Worm (Caenorhabditis elegans): Measurements from ENCODE around the gene T13C5.6.

DNA sequence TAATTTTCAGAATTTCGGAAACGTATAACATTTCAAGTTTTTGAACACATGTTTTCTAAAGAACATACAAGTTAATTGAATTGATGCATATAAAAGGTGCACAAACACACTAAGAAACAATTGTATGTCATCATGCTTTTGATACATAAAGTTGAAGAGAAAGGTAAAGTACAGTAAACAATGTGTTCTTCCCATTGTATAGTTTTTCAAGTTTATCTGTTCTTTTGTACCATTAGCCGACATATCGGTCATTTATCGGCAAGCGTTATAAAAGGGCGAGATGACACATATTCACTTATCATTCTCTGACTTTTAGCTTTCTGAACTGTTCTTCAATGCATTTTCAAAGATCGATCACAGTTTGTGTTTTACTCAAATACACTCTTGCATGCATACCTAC is 17.5 kb downstream of the T13C5.6 start, which contains the start of gene T13C5.9:
- TF ChIP-seq him-1 (tag; optimal IDR thresholded peaks at IDR 0.05) (no peak), W03F9.2 (tag; optimal IDR thresholded peaks at IDR 0.05) (no peak)

Data from whole organism, L4/young adult.